Worm (Caenorhabditis elegans) whole organism, L4 larva: Measurements from ENCODE around the gene W02B3.4.
A peak's percentile ranks its signal among the peaks of the same experiment; 100 is the strongest.

Source experiments
- F44E2.7 ChIP-seq: fragments of 200-800 bp; sonication (Bioruptor generic); IDR thresholded peaks from 2 replicates; pipeline ENCODE4 v2.1.2; 2022; ENCODE audit warnings: missing genetic modification characterization, missing compliant biosample characterization
- F49E8.2 ChIP-seq: sonication (generic microtip); optimal IDR thresholded peaks from 2 replicates; lab custom pipeline; 2016; ENCODE audit warnings: missing compliant biosample characterization, mild to moderate bottlenecking, missing genetic modification characterization, borderline replicate concordance
- Y48G9A.11 ChIP-seq: fragments of 200-800 bp; sonication (Bioruptor generic); IDR thresholded peaks from 2 replicates; pipeline ENCODE4 v1.3.6; 2022; ENCODE audit warnings: missing genetic modification reagents, missing genetic modification characterization, missing compliant biosample characterization
- Y75B8A.6 ChIP-seq: fragments of 200-800 bp; sonication (Bioruptor generic); IDR thresholded peaks from 2 replicates; pipeline ENCODE4 v1.3.6; 2022; ENCODE audit warnings: missing genetic modification reagents, missing genetic modification characterization, missing compliant biosample characterization
- ZK337.2 ChIP-seq: fragments of 200-800 bp; sonication (Bioruptor generic); IDR thresholded peaks from 2 replicates; pipeline ENCODE4 v1.3.6; 2022; ENCODE audit warnings: missing genetic modification reagents, missing genetic modification characterization, missing compliant biosample characterization
- aha-1 ChIP-seq: fragments of 150-350 bp; peaks from one replicate; lab custom pipeline; 2014; ENCODE audit warnings: missing biosample characterization, missing genetic modification characterization
- ama-1 ChIP-seq: fragments of 150-350 bp; optimal IDR thresholded peaks from 2 replicates; lab custom pipeline; 2014; ENCODE audit warnings: inconsistent platforms, mixed read lengths
- ceh-20 ChIP-seq: fragments of 200-800 bp; sonication (Bioruptor generic); IDR thresholded peaks from 2 replicates; pipeline ENCODE4 v1.3.6; 2022; ENCODE audit warnings: missing genetic modification reagents, missing genetic modification characterization, missing compliant biosample characterization
- ceh-62 ChIP-seq: sonication (generic microtip); optimal IDR thresholded peaks from 2 replicates; lab custom pipeline; 2017; ENCODE audit warnings: missing biosample characterization, missing genetic modification characterization
- ctbp-1 ChIP-seq: fragments of 200-800 bp; sonication (Bioruptor generic); IDR thresholded peaks from 2 replicates; pipeline ENCODE4 v1.3.6; 2022; ENCODE audit warnings: missing genetic modification reagents, missing genetic modification characterization, missing compliant biosample characterization
- daf-16 ChIP-seq, 3 experiments: sonication (generic microtip); optimal IDR thresholded peaks; 2 replicates each; lab custom pipeline; 2016 to 2017; ENCODE audit warnings: missing genetic modification characterization in 3 of 3, missing genetic modification reagents in 3 of 3, mild to moderate bottlenecking in 2 of 3, missing compliant biosample characterization in 2 of 3, missing biosample characterization in 1 of 3, moderate library complexity in 1 of 3
- dmd-8 ChIP-seq: fragments of 200-800 bp; sonication (Bioruptor generic); IDR thresholded peaks from 2 replicates; pipeline ENCODE4 v1.3.6; 2022; ENCODE audit warnings: missing genetic modification characterization, missing compliant biosample characterization
- dpl-1 ChIP-seq: fragments of 150-350 bp; optimal IDR thresholded peaks from 2 replicates; lab custom pipeline; 2014; ENCODE audit warnings: missing biosample characterization, missing genetic modification reagents, missing genetic modification characterization
- egl-43 ChIP-seq: fragments of 200-800 bp; sonication (Bioruptor generic); IDR thresholded peaks from 2 replicates; pipeline ENCODE4 v1.3.6; 2022; ENCODE audit warnings: missing genetic modification reagents, missing genetic modification characterization, missing compliant biosample characterization
- gei-8 ChIP-seq: fragments of 200-800 bp; sonication (Bioruptor generic); optimal IDR thresholded peaks from 2 replicates; lab custom pipeline; 2018; ENCODE audit warnings: mild to moderate bottlenecking, missing genetic modification characterization, missing compliant biosample characterization
- hif-1 ChIP-seq, 2 experiments: sonication (generic microtip); optimal IDR thresholded peaks; 2 replicates each; lab custom pipeline; 2016 to 2017; ENCODE audit warnings: missing compliant biosample characterization in 2 of 2, missing genetic modification characterization in 2 of 2, missing genetic modification reagents in 2 of 2, missing genotype in 2 of 2, mild to moderate bottlenecking in 1 of 2
- hmg-1.1 ChIP-seq: fragments of 200-800 bp; sonication (Bioruptor generic); IDR thresholded peaks from 2 replicates; pipeline ENCODE4 v1.3.6; 2022; ENCODE audit warnings: missing genetic modification reagents, missing genetic modification characterization, missing compliant biosample characterization
- lim-7 ChIP-seq: fragments of 200-800 bp; sonication (Bioruptor generic); IDR thresholded peaks from 2 replicates; pipeline ENCODE4 v1.3.6; 2022; ENCODE audit warnings: missing genetic modification characterization, missing compliant biosample characterization
- lin-1 ChIP-seq: fragments of 200-800 bp; sonication (Bioruptor generic); IDR thresholded peaks from 2 replicates; pipeline ENCODE4 v1.3.6; 2022; ENCODE audit warnings: missing genetic modification reagents, missing genetic modification characterization, missing compliant biosample characterization
- lin-38 ChIP-seq: fragments of 200-800 bp; sonication (Bioruptor generic); IDR thresholded peaks from 2 replicates; pipeline ENCODE4 v1.3.6; 2022; ENCODE audit warnings: missing genetic modification reagents, missing genetic modification characterization, missing compliant biosample characterization
- lir-3 ChIP-seq: sonication (generic microtip); optimal IDR thresholded peaks from 2 replicates; lab custom pipeline; 2016; ENCODE audit warnings: mild to moderate bottlenecking, missing genetic modification characterization, missing compliant biosample characterization
- mdt-29 ChIP-seq: fragments of 200-800 bp; sonication (Bioruptor generic); IDR thresholded peaks from 2 replicates; pipeline ENCODE4 v1.3.6; 2022; ENCODE audit warnings: missing genetic modification reagents, missing genetic modification characterization, missing compliant biosample characterization
- mxl-2 ChIP-seq: fragments of 200-800 bp; sonication (Bioruptor generic); conservative IDR thresholded peaks from 2 replicates; pipeline ENCODE4 v1.3.6; 2022; ENCODE audit warnings: missing genetic modification reagents, missing genetic modification characterization, missing compliant biosample characterization
- nhr-111 ChIP-seq: fragments of 200-800 bp; sonication (Bioruptor generic); optimal IDR thresholded peaks from 2 replicates; lab custom pipeline; 2018; ENCODE audit warnings: mild to moderate bottlenecking, missing genetic modification characterization, missing compliant biosample characterization
- nhr-25 ChIP-seq: sonication (generic microtip); optimal IDR thresholded peaks from 2 replicates; lab custom pipeline; 2017; ENCODE audit warnings: missing genetic modification characterization, mild to moderate bottlenecking, missing compliant biosample characterization, antibody characterized with exemption, moderate library complexity, borderline replicate concordance; ENCODE audit not compliant: insufficient read depth
- nhr-28 ChIP-seq: fragments of 150-350 bp; optimal IDR thresholded peaks from 2 replicates; lab custom pipeline; 2014; ENCODE audit warnings: missing biosample characterization, missing genetic modification characterization
- pha-4 ChIP-seq, 2 experiments: fragments of 150-350 bp in 1 of 2; fragments of 200-800 bp in 1 of 2; sonication (Bioruptor generic) in 1 of 2; IDR thresholded peaks in 1 of 2; optimal IDR thresholded peaks in 1 of 2; 2 replicates each; pipeline versions ENCODE4 v1.3.6 to Lab custom; 2014 to 2022; ENCODE audit warnings: missing genetic modification characterization in 2 of 2, missing genetic modification reagents in 2 of 2, missing biosample characterization in 1 of 2, missing compliant biosample characterization in 1 of 2
- php-3 ChIP-seq: fragments of 200-800 bp; sonication (Bioruptor generic); IDR thresholded peaks from 2 replicates; pipeline ENCODE4 v1.3.6; 2022; ENCODE audit warnings: missing genetic modification reagents, missing genetic modification characterization, missing compliant biosample characterization
- saeg-2 ChIP-seq: fragments of 200-800 bp; sonication (Bioruptor generic); IDR thresholded peaks from 2 replicates; pipeline ENCODE4 v1.3.6; 2022; ENCODE audit warnings: missing genetic modification reagents, missing genetic modification characterization, missing compliant biosample characterization
- set-16 ChIP-seq: fragments of 200-800 bp; sonication (Bioruptor generic); IDR thresholded peaks from 2 replicates; pipeline ENCODE4 v1.3.6; 2022; ENCODE audit warnings: missing genetic modification reagents, missing genetic modification characterization, missing compliant biosample characterization
- snpc-1.2 ChIP-seq: fragments of 200-800 bp; sonication (Bioruptor generic); IDR thresholded peaks from 2 replicates; pipeline ENCODE4 v1.3.6; 2022; ENCODE audit warnings: missing genetic modification reagents, missing genetic modification characterization, missing compliant biosample characterization
- spr-1 ChIP-seq: sonication (generic microtip); optimal IDR thresholded peaks from 2 replicates; lab custom pipeline; 2016; ENCODE audit warnings: mild to moderate bottlenecking, missing genetic modification characterization, missing compliant biosample characterization
- unc-130 ChIP-seq: sonication (generic microtip); optimal IDR thresholded peaks from 2 replicates; lab custom pipeline; 2016; ENCODE audit warnings: missing genetic modification reagents, missing genetic modification characterization, missing compliant biosample characterization
- unc-39 ChIP-seq: sonication (generic microtip); optimal IDR thresholded peaks from 2 replicates; lab custom pipeline; 2017; ENCODE audit warnings: missing biosample characterization, missing genetic modification characterization
- unc-62 ChIP-seq, 3 experiments: fragments of 150-350 bp in 1 of 3; sonication (generic microtip); optimal IDR thresholded peaks in 2 of 3; peaks in 1 of 3; 1 replicate in 1 of 3; 2 replicates in 2 of 3; lab custom pipeline; 2014 to 2017; ENCODE audit warnings: missing biosample characterization in 3 of 3, missing genetic modification characterization in 3 of 3, missing genetic modification reagents in 3 of 3, missing genotype in 1 of 3
- zip-2 ChIP-seq: fragments of 150-350 bp; optimal IDR thresholded peaks from 2 replicates; lab custom pipeline; 2014; ENCODE audit warnings: missing biosample characterization, missing genetic modification characterization
- ztf-11 ChIP-seq: fragments of 150-350 bp; optimal IDR thresholded peaks from 2 replicates; lab custom pipeline; 2014; ENCODE audit warnings: missing biosample characterization, missing genetic modification characterization

W02B3.4 gene

ce11 chrIII:683318-683717 is at the start of gene W02B3.4:
W02B3.4 (minus strand) TSS chrIII:683418.
- TF ChIP-seq egl-43 (no peak), aha-1 (tag; lab: Kevin White, UChicago) (peak; percentile 73), unc-62 (GFP tag; optimal IDR thresholded peaks at IDR 0.05 in 1 of 2; lab: Kevin White, UChicago) (peak in 1 of 2 experiments; percentile 84), unc-62 (tag; optimal IDR thresholded peaks at IDR 0.05; lab: Kevin White, UChicago) (no peak)

- TF ChIP-seq egl-43 = no peak
- no peak for TF ChIP-seq unc-39 (tag; lab: Kevin White, UChicago)
- TF ChIP-seq unc-62 (GFP tag; optimal IDR thresholded peaks at IDR 0.05 in 1 of 2; lab: Kevin White, UChicago) = peak in 1 of 2 experiments; percentile 96
- TF ChIP-seq unc-62 (tag; optimal IDR thresholded peaks at IDR 0.05; lab: Kevin White, UChicago) = no peak
These were observed 45.5 kb upstream of the W02B3.4 start for ce11 chrIII:728694-729093.

ce11 chrIII:728074-728473 is 44.9 kb upstream of the W02B3.4 start:
- TF ChIP-seq set-16 (GFP tag; lab: Robert Waterston, UW) (peak; percentile 81), lir-3 (tag; lab: Kevin White, UChicago) (no peak), ceh-20 (no peak), egl-43 (no peak), unc-62 (GFP tag; optimal IDR thresholded peaks at IDR 0.05 in 1 of 2; lab: Kevin White, UChicago) (peak in 1 of 2 experiments; percentile 17), unc-62 (tag; optimal IDR thresholded peaks at IDR 0.05; lab: Kevin White, UChicago) (no peak), ctbp-1 (GFP tag; lab: Robert Waterston, UW) (0 out of 2 replicates have a peak, but pooled peaks have one; percentile 9)

ce11 chrIII:724819-725218 is 41.6 kb upstream of the W02B3.4 start, which contains the start of gene flp-24:
flp-24 (plus strand) TSS chrIII:725119.
- TF ChIP-seq aha-1 (tag; lab: Kevin White, UChicago) (peak; percentile 30), nhr-25 (no peak), Y48G9A.11 (GFP tag; lab: Robert Waterston, UW) (no peak)

- no peak for TF ChIP-seq hif-1 (tag; optimal IDR thresholded peaks at IDR 0.05; lab: Kevin White, UChicago)
- peak; percentile 18 for TF ChIP-seq aha-1 (tag; lab: Kevin White, UChicago)
- no peak for TF ChIP-seq saeg-2 (GFP tag; lab: Robert Waterston, UW)
These were observed 26.8 kb upstream of the W02B3.4 start for ce11 chrIII:710042-710441.

- TF ChIP-seq F44E2.7 (GFP tag; lab: Robert Waterston, UW) (peak; percentile 88), zip-2 (no peak), daf-16 (GFP tag; optimal IDR thresholded peaks at IDR 0.05; lab: Kevin White, UChicago) (peak; percentile 24 to 71), daf-16 (tag; optimal IDR thresholded peaks at IDR 0.05; lab: Kevin White, UChicago) (no peak), lin-38 (GFP tag; lab: Robert Waterston, UW) (peak; percentile 78), php-3 (GFP tag; lab: Robert Waterston, UW) (peak; percentile 9; the same call in 1 of the 2 replicates), Y75B8A.6 (GFP tag; lab: Robert Waterston, UW) (0 out of 2 replicates have a peak, but pooled peaks have one; percentile 49), ceh-62 (tag; lab: Kevin White, UChicago) (no peak), unc-130 (GFP tag; lab: Kevin White, UChicago) (peak; percentile 77), F49E8.2 (peak; percentile 73), mxl-2 (0 out of 2 replicates have a peak, but pooled peaks have one; percentile 10), gei-8 (GFP tag; lab: Kevin White, UChicago) (peak; percentile 47), ZK337.2 (GFP tag; lab: Robert Waterston, UW) (peak; percentile 65), nhr-111 (GFP tag; lab: Kevin White, UChicago) (peak; percentile 38), ztf-11 (no peak), egl-43 (peak; percentile 91), nhr-28 (tag; lab: Kevin White, UChicago) (no peak), lin-1 (GFP tag; lab: Robert Waterston, UW) (peak; percentile 83), lir-3 (tag; lab: Kevin White, UChicago) (peak; percentile 53), hmg-1.1 (GFP tag; lab: Robert Waterston, UW) (0 out of 2 replicates have a peak, but pooled peaks have one; percentile 26), pha-4 (GFP tag; IDR thresholded peaks at IDR 0.05; lab: Robert Waterston, UW) (peak; percentile 83), pha-4 (tag; optimal IDR thresholded peaks at IDR 0.05; lab: Kevin White, UChicago) (no peak), dmd-8 (peak; percentile 88), mdt-29 (no peak), ama-1 (lab: Kevin White, UChicago) (no peak), lim-7 (GFP tag; lab: Robert Waterston, UW) (peak; percentile 93), snpc-1.2 (GFP tag; lab: Robert Waterston, UW) (peak; percentile 79; the same call in 1 of the 2 replicates), dpl-1 (GFP tag; lab: Kevin White, UChicago) (no peak), spr-1 (tag; lab: Kevin White, UChicago) (peak; percentile 55)
These were observed 15.6 kb upstream of the W02B3.4 start for ce11 chrIII:698814-699213.
